Worm (Caenorhabditis elegans): ENCODE data around the gene dhs-5.

DNA sequence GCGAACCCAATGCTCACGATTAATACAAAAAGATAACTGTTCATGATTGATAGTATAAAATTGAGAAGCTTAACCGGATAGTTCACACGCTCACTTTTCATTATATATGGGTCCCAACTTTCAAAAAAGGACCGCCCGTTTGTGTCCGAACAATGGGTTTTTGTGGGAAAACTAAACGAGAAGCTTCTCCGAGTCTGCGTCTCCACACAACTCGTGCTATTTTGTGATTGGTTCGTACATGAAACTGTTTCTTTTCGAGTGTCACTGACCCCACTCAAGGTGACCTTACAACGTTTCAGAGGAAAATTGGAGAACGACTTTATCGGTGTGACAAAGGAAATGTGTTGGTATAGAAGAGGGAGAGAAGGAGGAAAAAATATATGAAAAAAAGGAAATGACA is 16.8 kb upstream of the dhs-5 start, which contains the start of gene dct-5:
- TF ChIP-seq pha-4 (tag; optimal IDR thresholded peaks at IDR 0.05) (no peak), pqm-1 (tag; optimal IDR thresholded peaks at IDR 0.05) (no peak), nhr-23 (tag; optimal IDR thresholded peaks at IDR 0.05) (no peak), zag-1 (tag; optimal IDR thresholded peaks at IDR 0.05) (no peak), egl-5 (tag; optimal IDR thresholded peaks at IDR 0.05) (no peak), skn-1 (tag; optimal IDR thresholded peaks at IDR 0.05) (no peak), unc-39 (tag; optimal IDR thresholded peaks at IDR 0.05) (no peak)
